Fruit fly (Drosophila melanogaster) whole organism, embryonic: ENCODE measurements around the gene Sf3b3.
A peak's percentile ranks its signal among the peaks of the same experiment; 100 is the strongest.

Experiments
- Bgb ChIP-seq: fragments of 200-800 bp; sonication (Bioruptor generic); IDR thresholded peaks from 2 replicates; pipeline ENCODE4 v1.3.6; 2022; ENCODE audit warnings: missing biosample characterization, missing genetic modification characterization; ENCODE audit not compliant: partially characterized antibody
- C15 ChIP-seq: fragments of 200-800 bp; sonication (Bioruptor generic); IDR thresholded peaks from 3 replicates; pipeline ENCODE4 v1.3.6; 2022; ENCODE audit warnings: missing biosample characterization, missing genetic modification characterization
- CG10147 ChIP-seq: fragments of 200-800 bp; sonication (Bioruptor generic); optimal IDR thresholded peaks from 2 replicates; lab custom pipeline; 2019; ENCODE audit warnings: missing biosample characterization, mild to moderate bottlenecking, missing genetic modification characterization, moderate library complexity
- CG10543 ChIP-seq: fragments of 200-800 bp; sonication (Bioruptor generic); optimal IDR thresholded peaks from 3 replicates; lab custom pipeline; 2017; ENCODE audit warnings: missing biosample characterization, mild to moderate bottlenecking, missing genetic modification characterization, moderate library complexity
- CG10654 ChIP-seq: fragments of 200-800 bp; sonication (Bioruptor generic); optimal IDR thresholded peaks from 2 replicates; lab custom pipeline; 2016; ENCODE audit warnings: missing biosample characterization, missing genetic modification characterization
- CG11398 ChIP-seq: fragments of 200-800 bp; sonication (Bioruptor generic); optimal IDR thresholded peaks from 2 replicates; lab custom pipeline; 2016; ENCODE audit warnings: missing biosample characterization, missing genetic modification characterization
- CG12391 ChIP-seq: fragments of 200-800 bp; sonication (Bioruptor generic); optimal IDR thresholded peaks from 3 replicates; lab custom pipeline; 2018; ENCODE audit warnings: missing biosample characterization, mild to moderate bottlenecking, missing genetic modification characterization, moderate library complexity
- CG13624 ChIP-seq: fragments of 200-800 bp; sonication (Bioruptor generic); optimal IDR thresholded peaks from 2 replicates; lab custom pipeline; 2016; ENCODE audit warnings: missing biosample characterization, missing genetic modification characterization
- CG13894 ChIP-seq: fragments of 200-800 bp; sonication (Bioruptor generic); optimal IDR thresholded peaks from 3 replicates; lab custom pipeline; 2018; ENCODE audit warnings: missing biosample characterization, mild to moderate bottlenecking, missing genetic modification characterization, moderate library complexity
- CG14014 ChIP-seq: fragments of 200-800 bp; sonication (Bioruptor generic); IDR thresholded peaks from 2 replicates; pipeline ENCODE4 v1.3.6; 2022; ENCODE audit warnings: missing biosample characterization, missing genetic modification characterization
- CG15011 ChIP-seq: fragments of 200-800 bp; sonication (Bioruptor generic); optimal IDR thresholded peaks from 3 replicates; lab custom pipeline; 2018; ENCODE audit warnings: missing biosample characterization, mild to moderate bottlenecking, missing genetic modification characterization
- CG1529 ChIP-seq: fragments of 200-800 bp; sonication (Bioruptor generic); optimal IDR thresholded peaks from 3 replicates; lab custom pipeline; 2018; ENCODE audit warnings: missing biosample characterization, missing genetic modification characterization
- CG16815 ChIP-seq: fragments of 200-800 bp; sonication (Bioruptor generic); optimal IDR thresholded peaks from 3 replicates; lab custom pipeline; 2017; ENCODE audit warnings: missing biosample characterization, mild to moderate bottlenecking, missing genetic modification characterization
- CG18599 ChIP-seq: fragments of 200-800 bp; sonication (Bioruptor generic); optimal IDR thresholded peaks from 3 replicates; lab custom pipeline; 2017; ENCODE audit warnings: missing biosample characterization, missing genetic modification characterization, mild to moderate bottlenecking, moderate library complexity, missing genetic modification reagents
- CG2129 ChIP-seq: fragments of 200-800 bp; sonication (Bioruptor generic); IDR thresholded peaks from 2 replicates; pipeline ENCODE4 v1.3.6; 2022; ENCODE audit warnings: missing biosample characterization, missing genetic modification characterization; ENCODE audit not compliant: partially characterized antibody
- CG2889 ChIP-seq: fragments of 200-800 bp; sonication (Bioruptor generic); IDR thresholded peaks from 3 replicates; pipeline ENCODE4 v1.3.6; 2022; ENCODE audit warnings: missing biosample characterization, missing genetic modification characterization
- CG3163 ChIP-seq: fragments of 200-800 bp; sonication (Bioruptor generic); optimal IDR thresholded peaks from 3 replicates; lab custom pipeline; 2016; ENCODE audit warnings: missing biosample characterization, missing genetic modification characterization
- CG4617 ChIP-seq: fragments of 200-800 bp; sonication (Bioruptor generic); optimal IDR thresholded peaks from 3 replicates; lab custom pipeline; 2016; ENCODE audit warnings: missing biosample characterization, missing genetic modification characterization, borderline replicate concordance
- CG6254 ChIP-seq: fragments of 200-800 bp; sonication (Bioruptor generic); optimal IDR thresholded peaks from 3 replicates; lab custom pipeline; 2017; ENCODE audit warnings: mild to moderate bottlenecking, missing biosample characterization, missing genetic modification reagents, missing genetic modification characterization
- CG7271 ChIP-seq: fragments of 200-800 bp; sonication (Bioruptor generic); optimal IDR thresholded peaks from 2 replicates; lab custom pipeline; 2018; ENCODE audit warnings: missing biosample characterization, mild to moderate bottlenecking, missing genetic modification characterization, moderate library complexity
- CG7372 ChIP-seq: fragments of 200-800 bp; sonication (Bioruptor generic); IDR thresholded peaks from 2 replicates; pipeline ENCODE4 v1.3.6; 2022; ENCODE audit warnings: missing biosample characterization, missing genetic modification characterization
- CG8944 ChIP-seq: fragments of 200-800 bp; sonication (Bioruptor generic); optimal IDR thresholded peaks from 3 replicates; lab custom pipeline; 2016; ENCODE audit warnings: missing biosample characterization, missing genetic modification characterization
- Doc2 ChIP-seq: fragments of 200-800 bp; sonication (Bioruptor generic); IDR thresholded peaks from 2 replicates; pipeline ENCODE4 v1.3.6; 2022; ENCODE audit warnings: missing biosample characterization, missing genetic modification characterization
- Gug ChIP-seq: fragments of 200-800 bp; sonication (Bioruptor generic); IDR thresholded peaks from 4 replicates; pipeline ENCODE4 v1.3.6; 2022; ENCODE audit warnings: missing biosample characterization, missing genetic modification characterization
- Hsf ChIP-seq: fragments of 200-800 bp; sonication (Bioruptor generic); optimal IDR thresholded peaks from 3 replicates; lab custom pipeline; 2016; ENCODE audit warnings: missing biosample characterization, missing genetic modification characterization
- Lhr ChIP-seq: fragments of 200-800 bp; sonication (Bioruptor generic); optimal IDR thresholded peaks from 3 replicates; lab custom pipeline; 2017; ENCODE audit warnings: mild to moderate bottlenecking, missing biosample characterization, missing genetic modification reagents, missing genetic modification characterization
- NfI ChIP-seq: fragments of 200-800 bp; sonication (Bioruptor generic); optimal IDR thresholded peaks from 3 replicates; lab custom pipeline; 2018; ENCODE audit warnings: missing biosample characterization, mild to moderate bottlenecking, missing genetic modification characterization, moderate library complexity
- Spps ChIP-seq: fragments of 200-800 bp; sonication (Bioruptor generic); optimal IDR thresholded peaks from 2 replicates; lab custom pipeline; 2018; ENCODE audit warnings: missing biosample characterization, mild to moderate bottlenecking, missing genetic modification characterization
- Usf ChIP-seq: fragments of 200-800 bp; sonication (Bioruptor generic); optimal IDR thresholded peaks from 2 replicates; lab custom pipeline; 2017; ENCODE audit warnings: missing genotype, missing biosample characterization, missing genetic modification characterization
- Vsx1 ChIP-seq: fragments of 200-800 bp; sonication (Bioruptor generic); optimal IDR thresholded peaks from 2 replicates; lab custom pipeline; 2017; ENCODE audit warnings: missing biosample characterization, mild to moderate bottlenecking, missing genetic modification characterization, missing genetic modification reagents
- ato ChIP-seq: fragments of 200-800 bp; sonication (Bioruptor generic); IDR thresholded peaks from 2 replicates; pipeline ENCODE4 v1.3.6; 2022; ENCODE audit warnings: missing biosample characterization, missing genetic modification characterization; ENCODE audit not compliant: partially characterized antibody
- chinmo ChIP-seq: fragments of 200-800 bp; sonication (Bioruptor generic); IDR thresholded peaks from 4 replicates; pipeline ENCODE4 v1.3.6; 2022; ENCODE audit warnings: missing biosample characterization, missing genetic modification characterization; ENCODE audit not compliant: partially characterized antibody
- chn ChIP-seq: fragments of 200-800 bp; sonication (Bioruptor generic); optimal IDR thresholded peaks from 2 replicates; lab custom pipeline; 2016; ENCODE audit warnings: missing biosample characterization, missing genetic modification characterization
- dm ChIP-seq: fragments of 200-800 bp; sonication (Bioruptor generic); optimal IDR thresholded peaks from 3 replicates; lab custom pipeline; 2016; ENCODE audit warnings: missing biosample characterization, missing genetic modification characterization
- fd96Cb ChIP-seq: fragments of 200-800 bp; sonication (Bioruptor generic); optimal IDR thresholded peaks from 2 replicates; lab custom pipeline; 2018; ENCODE audit warnings: missing biosample characterization, mild to moderate bottlenecking, missing genetic modification characterization, moderate library complexity
- fu2 ChIP-seq: fragments of 200-800 bp; sonication (Bioruptor generic); optimal IDR thresholded peaks from 2 replicates; lab custom pipeline; 2016; ENCODE audit warnings: missing biosample characterization, missing genetic modification characterization
- gcm2 ChIP-seq: fragments of 200-800 bp; sonication (Bioruptor generic); optimal IDR thresholded peaks from 2 replicates; lab custom pipeline; 2016; ENCODE audit warnings: missing biosample characterization, missing genetic modification characterization
- ind ChIP-seq: fragments of 200-800 bp; sonication (Bioruptor generic); optimal IDR thresholded peaks from 3 replicates; lab custom pipeline; 2016; ENCODE audit warnings: missing biosample characterization, missing genetic modification characterization
- pan ChIP-seq, 4 experiments: fragments of >200 bp in 3 of 4; fragments of 200-800 bp in 1 of 4; sonication (Bioruptor generic) in 1 of 4; optimal IDR thresholded peaks in 3 of 4; IDR thresholded peaks in 1 of 4; 2 replicates each; pipeline versions ENCODE4 v1.3.6 to Lab custom; 2017 to 2022; ENCODE audit warnings: missing biosample characterization in 2 of 4, missing genetic modification characterization in 2 of 4, mixed read lengths in 1 of 4
- pb ChIP-seq: fragments of 200-800 bp; sonication (Bioruptor generic); optimal IDR thresholded peaks from 3 replicates; lab custom pipeline; 2016; ENCODE audit warnings: missing biosample characterization, missing genetic modification characterization
- row ChIP-seq: fragments of 200-800 bp; sonication (Bioruptor generic); IDR thresholded peaks from 3 replicates; pipeline ENCODE4 v1.3.6; 2022; ENCODE audit warnings: missing biosample characterization, missing genetic modification characterization
- run ChIP-seq: fragments of 200-800 bp; sonication (Bioruptor generic); optimal IDR thresholded peaks from 3 replicates; lab custom pipeline; 2018; ENCODE audit warnings: missing biosample characterization, mild to moderate bottlenecking, missing genetic modification characterization
- sim ChIP-seq: fragments of 200-800 bp; sonication (Bioruptor generic); IDR thresholded peaks from 2 replicates; pipeline ENCODE4 v1.3.6; 2022; ENCODE audit warnings: missing biosample characterization, missing genetic modification characterization
- slou ChIP-seq: fragments of 200-800 bp; sonication (Bioruptor generic); optimal IDR thresholded peaks from 3 replicates; lab custom pipeline; 2016; ENCODE audit warnings: missing biosample characterization, missing genetic modification characterization
- sob ChIP-seq: fragments of 200-800 bp; sonication (Bioruptor generic); IDR thresholded peaks from 2 replicates; pipeline ENCODE4 v1.3.6; 2022; ENCODE audit warnings: missing biosample characterization, missing genetic modification characterization
- tll ChIP-seq, 2 experiments: fragments of 200-800 bp in 1 of 2; fragments of >200 bp in 1 of 2; sonication (Bioruptor generic) in 1 of 2; optimal IDR thresholded peaks; 2 replicates each; lab custom pipeline; 2017 to 2019; ENCODE audit warnings: missing biosample characterization in 2 of 2, missing genetic modification characterization in 2 of 2, mild to moderate bottlenecking in 1 of 2, moderate library complexity in 1 of 2
- toy ChIP-seq: fragments of 200-800 bp; sonication (Bioruptor generic); IDR thresholded peaks from 2 replicates; pipeline ENCODE4 v1.3.6; 2022; ENCODE audit warnings: missing biosample characterization, missing genetic modification characterization
- wek ChIP-seq: fragments of 200-800 bp; sonication (Bioruptor generic); optimal IDR thresholded peaks from 3 replicates; lab custom pipeline; 2018; ENCODE audit warnings: missing biosample characterization, mild to moderate bottlenecking, missing genetic modification characterization, moderate library complexity
- zf30C ChIP-seq: fragments of 200-800 bp; sonication (Bioruptor generic); optimal IDR thresholded peaks from 3 replicates; lab custom pipeline; 2018; ENCODE audit warnings: missing biosample characterization, mild to moderate bottlenecking, missing genetic modification characterization

The Sf3b3 gene

dm6 chr3L:819297-819886, 13.8 kb downstream of the Sf3b3 start (continued):
- TF ChIP-seq CG2889 (peak; percentile 88), CG18599 (GFP tag; lab: Kevin White, UChicago) (peak; percentile 90), Vsx1 (GFP tag; lab: Kevin White, UChicago) (peak; percentile 65), CG7271 (tag; lab: Kevin White, UChicago) (no peak), Lhr (peak; percentile 59), CG7372 (GFP tag; lab: Robert Waterston, UW) (peak; percentile 92), CG10654 (GFP tag; lab: Kevin White, UChicago) (peak; percentile 84), pan (optimal IDR thresholded peaks at IDR 0.05; lab: Kevin White, UChicago) (no peak), pan (GFP tag; optimal IDR thresholded peaks at IDR 0.05 in 1 of 2, IDR thresholded peaks at IDR 0.05 in 1 of 2) (peak in 1 of 2 experiments; percentile 95), sim (GFP tag; lab: Robert Waterston, UW) (peak; percentile 83), CG8944 (peak; percentile 86), CG16815 (GFP tag; lab: Kevin White, UChicago) (peak; percentile 61), row (GFP tag; lab: Robert Waterston, UW) (peak; percentile 95), zf30C (no peak), chn (GFP tag; lab: Kevin White, UChicago) (peak; percentile 87), dm (peak; percentile 79), Spps (tag; lab: Kevin White, UChicago) (peak; percentile 45), Gug (GFP tag; lab: Robert Waterston, UW) (peak; percentile 94), run (tag; lab: Kevin White, UChicago) (peak; percentile 69), Hsf (GFP tag; lab: Kevin White, UChicago) (peak; percentile 78), chinmo (GFP tag; lab: Robert Waterston, UW) (peak; percentile 51; the same call in 1 of the 4 replicates), Bgb (GFP tag; lab: Robert Waterston, UW) (no peak), Doc2 (peak; percentile 79), CG4617 (GFP tag; lab: Kevin White, UChicago) (peak; percentile 81), CG11398 (GFP tag; lab: Kevin White, UChicago) (peak; percentile 86), fd96Cb (peak; percentile 85), wek (GFP tag; lab: Kevin White, UChicago) (peak; percentile 78), Usf (GFP tag; lab: Kevin White, UChicago) (peak; percentile 60), CG2129 (GFP tag; lab: Robert Waterston, UW) (no peak), slou (GFP tag; lab: Kevin White, UChicago) (peak; percentile 26), ind (GFP tag; lab: Kevin White, UChicago) (peak; percentile 92), CG13624 (GFP tag; lab: Kevin White, UChicago) (peak; percentile 86), tll (GFP tag; optimal IDR thresholded peaks at IDR 0.05; lab: Kevin White, UChicago) (no peak), CG6254 (GFP tag; lab: Kevin White, UChicago) (peak; percentile 55), ato (no peak), sob (GFP tag; lab: Robert Waterston, UW) (peak; percentile 92), CG10543 (peak; percentile 82), CG12391 (tag; lab: Kevin White, UChicago) (peak; percentile 84), CG1529 (GFP tag; lab: Kevin White, UChicago) (peak; percentile 79), toy (GFP tag; lab: Robert Waterston, UW) (peak; percentile 71), CG3163 (peak; percentile 66), C15 (GFP tag; lab: Robert Waterston, UW) (peak; percentile 74), NfI (peak; percentile 86), CG10147 (peak; percentile 69), CG13894 (tag; lab: Kevin White, UChicago) (peak; percentile 87), CG15011 (GFP tag; lab: Kevin White, UChicago) (peak; percentile 63), fu2 (GFP tag; lab: Kevin White, UChicago) (peak; percentile 65), CG14014 (peak; percentile 94), gcm2 (GFP tag; lab: Kevin White, UChicago) (peak; percentile 89), pb (GFP tag; lab: Kevin White, UChicago) (peak; percentile 87)
